Worm (Caenorhabditis elegans) whole organism, L4 larva: Measurements from ENCODE around the gene ZK180.8.

Experiments
- F10B5.3 ChIP-seq: sonication (generic microtip); optimal IDR thresholded peaks from 2 replicates; lab custom pipeline; 2016; ENCODE audit warnings: mild to moderate bottlenecking, missing genetic modification characterization, missing compliant biosample characterization
- F44E2.7 ChIP-seq: fragments of 200-800 bp; sonication (Bioruptor generic); IDR thresholded peaks from 2 replicates; pipeline ENCODE4 v2.1.2; 2022; ENCODE audit warnings: missing genetic modification characterization, missing compliant biosample characterization
- Y75B8A.6 ChIP-seq: fragments of 200-800 bp; sonication (Bioruptor generic); IDR thresholded peaks from 2 replicates; pipeline ENCODE4 v1.3.6; 2022; ENCODE audit warnings: missing genetic modification reagents, missing genetic modification characterization, missing compliant biosample characterization
- ZK337.2 ChIP-seq: fragments of 200-800 bp; sonication (Bioruptor generic); IDR thresholded peaks from 2 replicates; pipeline ENCODE4 v1.3.6; 2022; ENCODE audit warnings: missing genetic modification reagents, missing genetic modification characterization, missing compliant biosample characterization
- aha-1 ChIP-seq: fragments of 150-350 bp; peaks from one replicate; lab custom pipeline; 2014; ENCODE audit warnings: missing biosample characterization, missing genetic modification characterization
- ama-1 ChIP-seq: fragments of 150-350 bp; optimal IDR thresholded peaks from 2 replicates; lab custom pipeline; 2014; ENCODE audit warnings: inconsistent platforms, mixed read lengths
- ceh-32 ChIP-seq: sonication (generic microtip); optimal IDR thresholded peaks from 2 replicates; lab custom pipeline; 2016; ENCODE audit warnings: mild to moderate bottlenecking, missing genetic modification characterization, missing compliant biosample characterization; ENCODE audit not compliant: poor library complexity
- ceh-82 ChIP-seq: sonication (generic microtip); optimal IDR thresholded peaks from 2 replicates; lab custom pipeline; 2017; ENCODE audit warnings: missing biosample characterization, missing genetic modification characterization
- ces-1 ChIP-seq: fragments of 150-350 bp; sonication (generic microtip); optimal IDR thresholded peaks from 4 replicates; lab custom pipeline; 2014; ENCODE audit warnings: missing biosample characterization, missing genetic modification reagents, missing genetic modification characterization
- cey-2 ChIP-seq: sonication (generic microtip); optimal IDR thresholded peaks from 3 replicates; lab custom pipeline; 2017; ENCODE audit warnings: missing genetic modification characterization, mild to moderate bottlenecking, missing compliant biosample characterization, antibody characterized with exemption, borderline replicate concordance; ENCODE audit not compliant: insufficient read depth
- daf-19 ChIP-seq: fragments of 200-800 bp; sonication (Bioruptor generic); conservative IDR thresholded peaks from 2 replicates; pipeline ENCODE4 v1.3.6; 2022; ENCODE audit warnings: missing genetic modification characterization, missing compliant biosample characterization
- dmd-8 ChIP-seq: fragments of 200-800 bp; sonication (Bioruptor generic); IDR thresholded peaks from 2 replicates; pipeline ENCODE4 v1.3.6; 2022; ENCODE audit warnings: missing genetic modification characterization, missing compliant biosample characterization
- dmd-9 ChIP-seq: fragments of 200-800 bp; sonication (Bioruptor generic); IDR thresholded peaks from 2 replicates; pipeline ENCODE4 v1.3.6; 2022; ENCODE audit warnings: missing genetic modification reagents, missing genetic modification characterization, missing compliant biosample characterization
- dpl-1 ChIP-seq: fragments of 150-350 bp; optimal IDR thresholded peaks from 2 replicates; lab custom pipeline; 2014; ENCODE audit warnings: missing biosample characterization, missing genetic modification reagents, missing genetic modification characterization
- egl-43 ChIP-seq: fragments of 200-800 bp; sonication (Bioruptor generic); IDR thresholded peaks from 2 replicates; pipeline ENCODE4 v1.3.6; 2022; ENCODE audit warnings: missing genetic modification reagents, missing genetic modification characterization, missing compliant biosample characterization
- hlh-30 ChIP-seq: sonication (generic microtip); optimal IDR thresholded peaks from 2 replicates; lab custom pipeline; 2017; ENCODE audit warnings: antibody characterized with exemption, mild to moderate bottlenecking, missing genetic modification characterization, missing compliant biosample characterization; ENCODE audit not compliant: insufficient read depth
- hmg-1.1 ChIP-seq: fragments of 200-800 bp; sonication (Bioruptor generic); IDR thresholded peaks from 2 replicates; pipeline ENCODE4 v1.3.6; 2022; ENCODE audit warnings: missing genetic modification reagents, missing genetic modification characterization, missing compliant biosample characterization
- jun-1 ChIP-seq: fragments of 150-350 bp; optimal IDR thresholded peaks from 2 replicates; lab custom pipeline; 2014; ENCODE audit warnings: missing biosample characterization, missing genetic modification reagents, missing genetic modification characterization
- lim-7 ChIP-seq: fragments of 200-800 bp; sonication (Bioruptor generic); IDR thresholded peaks from 2 replicates; pipeline ENCODE4 v1.3.6; 2022; ENCODE audit warnings: missing genetic modification characterization, missing compliant biosample characterization
- lin-15B ChIP-seq: fragments of 150-350 bp; sonication (generic microtip); optimal IDR thresholded peaks from 3 replicates; lab custom pipeline; 2014; ENCODE audit warnings: missing biosample characterization, missing genetic modification characterization
- lin-38 ChIP-seq: fragments of 200-800 bp; sonication (Bioruptor generic); IDR thresholded peaks from 2 replicates; pipeline ENCODE4 v1.3.6; 2022; ENCODE audit warnings: missing genetic modification reagents, missing genetic modification characterization, missing compliant biosample characterization
- lir-3 ChIP-seq: sonication (generic microtip); optimal IDR thresholded peaks from 2 replicates; lab custom pipeline; 2016; ENCODE audit warnings: mild to moderate bottlenecking, missing genetic modification characterization, missing compliant biosample characterization
- nhr-111 ChIP-seq: fragments of 200-800 bp; sonication (Bioruptor generic); optimal IDR thresholded peaks from 2 replicates; lab custom pipeline; 2018; ENCODE audit warnings: mild to moderate bottlenecking, missing genetic modification characterization, missing compliant biosample characterization
- nhr-42 ChIP-seq: fragments of 200-800 bp; sonication (Bioruptor generic); IDR thresholded peaks from 2 replicates; pipeline ENCODE4 v1.3.6; 2022; ENCODE audit warnings: missing genetic modification characterization, missing compliant biosample characterization
- pha-4 ChIP-seq, 2 experiments: fragments of 150-350 bp in 1 of 2; fragments of 200-800 bp in 1 of 2; sonication (Bioruptor generic) in 1 of 2; IDR thresholded peaks in 1 of 2; optimal IDR thresholded peaks in 1 of 2; 2 replicates each; pipeline versions ENCODE4 v1.3.6 to Lab custom; 2014 to 2022; ENCODE audit warnings: missing genetic modification characterization in 2 of 2, missing genetic modification reagents in 2 of 2, missing biosample characterization in 1 of 2, missing compliant biosample characterization in 1 of 2
- pqm-1 ChIP-seq: sonication (generic microtip); optimal IDR thresholded peaks from 2 replicates; lab custom pipeline; 2017; ENCODE audit warnings: missing biosample characterization, missing genetic modification characterization
- set-16 ChIP-seq: fragments of 200-800 bp; sonication (Bioruptor generic); IDR thresholded peaks from 2 replicates; pipeline ENCODE4 v1.3.6; 2022; ENCODE audit warnings: missing genetic modification reagents, missing genetic modification characterization, missing compliant biosample characterization
- snpc-1.2 ChIP-seq: fragments of 200-800 bp; sonication (Bioruptor generic); IDR thresholded peaks from 2 replicates; pipeline ENCODE4 v1.3.6; 2022; ENCODE audit warnings: missing genetic modification reagents, missing genetic modification characterization, missing compliant biosample characterization
- snpc-4 ChIP-seq: fragments of 150-350 bp; optimal IDR thresholded peaks from 2 replicates; lab custom pipeline; 2014; ENCODE audit warnings: missing biosample characterization, missing genetic modification characterization
- spr-1 ChIP-seq: sonication (generic microtip); optimal IDR thresholded peaks from 2 replicates; lab custom pipeline; 2016; ENCODE audit warnings: mild to moderate bottlenecking, missing genetic modification characterization, missing compliant biosample characterization
- tag-97 ChIP-seq: fragments of 200-800 bp; sonication (Bioruptor generic); IDR thresholded peaks from 2 replicates; pipeline ENCODE4 v1.3.6; 2022; ENCODE audit warnings: missing genetic modification characterization, missing compliant biosample characterization
- tra-1 ChIP-seq: fragments of 200-800 bp; sonication (Bioruptor generic); IDR thresholded peaks from 2 replicates; pipeline ENCODE4 v1.3.6; 2022; ENCODE audit warnings: missing genetic modification reagents, missing genetic modification characterization, missing compliant biosample characterization
- unc-130 ChIP-seq: sonication (generic microtip); optimal IDR thresholded peaks from 2 replicates; lab custom pipeline; 2016; ENCODE audit warnings: missing genetic modification reagents, missing genetic modification characterization, missing compliant biosample characterization
- unc-62 ChIP-seq, 3 experiments: fragments of 150-350 bp in 1 of 3; sonication (generic microtip); optimal IDR thresholded peaks in 2 of 3; peaks in 1 of 3; 1 replicate in 1 of 3; 2 replicates in 2 of 3; lab custom pipeline; 2014 to 2017; ENCODE audit warnings: missing biosample characterization in 3 of 3, missing genetic modification characterization in 3 of 3, missing genetic modification reagents in 3 of 3, missing genotype in 1 of 3
- zfp-3 ChIP-seq: fragments of 200-800 bp; sonication (Bioruptor generic); conservative IDR thresholded peaks from 2 replicates; pipeline ENCODE4 v1.3.6; 2022; ENCODE audit warnings: missing genetic modification reagents, missing genetic modification characterization, missing compliant biosample characterization
- zip-11 ChIP-seq: fragments of 200-800 bp; sonication (Bioruptor generic); IDR thresholded peaks from 2 replicates; pipeline ENCODE4 v1.3.6; 2022; ENCODE audit warnings: missing genetic modification characterization, missing compliant biosample characterization

Gene ZK180.8

DNA sequence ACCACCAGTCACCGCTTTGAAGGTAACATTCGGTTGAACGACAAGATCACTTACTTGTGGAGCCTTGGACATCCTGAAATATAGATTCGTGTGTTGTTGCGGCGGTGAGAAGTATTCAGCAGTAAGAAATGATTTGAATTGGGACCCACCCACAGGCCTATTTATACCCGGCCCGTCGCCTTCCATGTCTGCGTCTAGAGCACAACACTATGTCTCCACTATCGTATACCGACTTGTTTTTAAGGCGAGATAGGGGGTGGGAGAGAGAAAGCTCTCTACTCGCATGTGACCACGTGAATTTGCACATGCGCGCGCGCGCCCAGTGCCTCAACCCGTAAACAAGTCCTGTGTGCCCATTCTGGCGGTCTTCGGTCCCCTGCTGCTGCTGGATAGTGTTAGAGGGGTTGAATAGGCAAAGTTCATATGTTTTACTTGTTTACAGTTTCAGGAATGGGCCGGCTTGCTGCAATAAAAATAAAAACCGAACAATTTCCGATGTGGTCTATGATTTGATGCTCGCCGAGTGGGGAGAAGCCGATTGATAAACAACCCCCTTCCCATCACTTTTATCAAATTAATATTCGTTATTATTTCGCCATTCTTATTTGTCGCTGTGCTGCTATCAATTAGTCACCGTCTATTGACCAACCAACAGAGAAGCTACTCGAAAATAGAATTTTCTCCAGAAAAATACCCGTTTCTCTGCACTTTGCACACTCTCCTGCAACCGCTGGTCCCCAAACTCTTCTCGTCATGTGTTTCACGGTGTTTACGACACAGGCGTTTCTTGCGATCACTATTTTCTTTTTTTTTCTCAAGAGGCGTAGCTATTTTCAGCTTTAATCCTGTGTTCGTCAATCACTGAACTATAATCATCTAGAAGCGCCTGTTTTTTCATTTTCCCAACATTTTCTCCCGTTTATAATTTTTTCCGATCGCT lies 41.5 kb downstream of the ZK180.8 start (continued):
- TF ChIP-seq lim-7 (GFP tag; lab: Robert Waterston, UW), result peak; percentile 66
- TF ChIP-seq nhr-42 (GFP tag; lab: Robert Waterston, UW), result 0 out of 2 replicates have a peak, but pooled peaks have one; percentile 14
- TF ChIP-seq F10B5.3, result no peak
- no peak for TF ChIP-seq unc-130 (GFP tag; lab: Kevin White, UChicago)
- TF ChIP-seq hmg-1.1 (GFP tag; lab: Robert Waterston, UW), result peak; percentile 60
- no peak for TF ChIP-seq egl-43 (GFP tag; lab: Robert Waterston, UW)
- TF ChIP-seq ces-1 (GFP tag; lab: Kevin White, UChicago), result no peak
- TF ChIP-seq ama-1 (lab: Kevin White, UChicago), result no peak
- no peak for TF ChIP-seq snpc-1.2 (GFP tag; lab: Robert Waterston, UW)
- TF ChIP-seq jun-1 (tag; lab: Kevin White, UChicago), result no peak
- TF ChIP-seq spr-1 (tag; lab: Kevin White, UChicago), result no peak
- no peak for TF ChIP-seq snpc-4
- TF ChIP-seq lin-38 (GFP tag; lab: Robert Waterston, UW), result no peak; the same call in none of the 2 replicates
- TF ChIP-seq pqm-1 (tag; lab: Kevin White, UChicago), result no peak
- TF ChIP-seq tra-1 (GFP tag; lab: Robert Waterston, UW), result peak; percentile 65
- TF ChIP-seq ZK337.2 (GFP tag; lab: Robert Waterston, UW), result no peak
- peak in 1 of 2 experiments; percentile 67 for TF ChIP-seq unc-62 (GFP tag; optimal IDR thresholded peaks at IDR 0.05 in 1 of 2; lab: Kevin White, UChicago)
- TF ChIP-seq unc-62 (tag; optimal IDR thresholded peaks at IDR 0.05; lab: Kevin White, UChicago), result no peak
- peak; percentile 25 for TF ChIP-seq dpl-1
- TF ChIP-seq hlh-30, result peak; percentile 97
- peak; percentile 56 for TF ChIP-seq pha-4 (GFP tag; IDR thresholded peaks at IDR 0.05; lab: Robert Waterston, UW)
- peak; percentile 12 for TF ChIP-seq pha-4 (tag; optimal IDR thresholded peaks at IDR 0.05; lab: Kevin White, UChicago)
- no peak for TF ChIP-seq ceh-32 (tag; lab: Kevin White, UChicago)
- TF ChIP-seq dmd-9 (GFP tag; lab: Robert Waterston, UW), result no peak
- TF ChIP-seq zip-11 (GFP tag; lab: Robert Waterston, UW), result no peak
- TF ChIP-seq tag-97 (GFP tag; lab: Robert Waterston, UW), result no peak
- no peak for TF ChIP-seq nhr-111 (GFP tag; lab: Kevin White, UChicago)
- no peak for TF ChIP-seq cey-2
- TF ChIP-seq lir-3 (tag; lab: Kevin White, UChicago), result no peak
- no peak for TF ChIP-seq lin-15B (tag; lab: Kevin White, UChicago)
- TF ChIP-seq dmd-8, result no peak
- TF ChIP-seq F44E2.7, result no peak

DNA sequence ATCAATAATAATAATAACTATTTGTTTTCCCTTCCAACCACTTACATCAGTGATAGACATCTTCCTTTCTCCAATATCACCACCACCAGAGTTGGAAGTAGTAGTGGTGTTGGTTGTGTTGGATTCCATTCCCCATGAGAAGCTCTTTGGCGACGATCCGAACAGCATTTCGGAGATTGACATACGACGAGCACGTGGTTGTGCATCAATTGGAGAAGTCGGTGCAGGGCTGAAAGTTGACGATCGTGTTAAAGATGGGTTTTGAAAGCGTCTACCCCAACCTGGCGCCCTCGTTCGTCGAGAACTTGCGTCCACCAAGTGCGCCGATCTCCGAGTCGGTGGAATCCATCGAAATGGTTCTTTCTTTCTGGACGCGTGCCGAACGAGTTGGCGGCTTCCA lies 42.5 kb downstream of the ZK180.8 start:
- TF ChIP-seq daf-19 (GFP tag; lab: Robert Waterston, UW) (no peak), Y75B8A.6 (0 out of 2 replicates have a peak, but pooled peaks have one; percentile 35), set-16 (GFP tag; lab: Robert Waterston, UW) (no peak), zfp-3 (no peak), ceh-82 (tag; lab: Kevin White, UChicago) (no peak), aha-1 (tag; lab: Kevin White, UChicago) (peak; percentile 73), dpl-1 (no peak), ama-1 (lab: Kevin White, UChicago) (peak; percentile 41)
